Fruit fly (Drosophila melanogaster): Measurements from ENCODE around the gene CG11555.

CG11555 gene

DNA sequence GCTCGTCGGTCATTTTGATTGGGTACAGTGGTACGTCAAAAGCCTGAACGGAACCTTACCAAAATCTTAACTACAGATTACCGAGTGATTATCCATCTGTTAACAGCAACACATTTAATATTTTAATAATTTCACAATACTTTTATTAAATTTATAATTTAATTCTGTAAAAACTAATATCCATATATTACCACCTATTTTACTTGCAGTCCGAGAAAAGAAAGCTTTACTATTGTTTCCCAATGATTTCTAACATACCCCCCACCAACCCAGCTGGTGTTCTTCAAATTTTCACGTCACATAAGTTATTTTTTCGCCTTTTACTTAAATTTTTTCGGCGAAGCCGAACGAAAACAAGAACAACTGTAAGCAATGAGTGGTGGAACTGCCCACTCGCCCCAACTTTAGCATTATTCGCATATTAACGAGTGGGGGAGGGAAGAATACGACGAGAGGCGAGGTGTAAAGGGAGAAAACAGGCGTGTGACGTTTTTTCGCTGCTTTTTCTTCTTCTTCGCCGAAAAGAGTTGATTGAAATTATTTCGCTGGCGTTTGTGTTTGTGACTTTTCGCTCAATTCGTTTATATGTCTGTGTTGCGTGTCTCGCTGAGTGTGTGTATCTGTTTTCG is 25.7 kb upstream of the CG11555 start (continued):
- TF ChIP-seq Taf1 (GFP tag; IDR thresholded peaks at IDR 0.05) (peak; percentile 36; the same call in 1 of the 2 replicates), tap (tag; optimal IDR thresholded peaks at IDR 0.05) (peak; percentile 49), ssp (GFP tag; IDR thresholded peaks at IDR 0.05) (no peak), ranshi (GFP tag; IDR thresholded peaks at IDR 0.05) (peak; percentile 56; the same call in 1 of the 2 replicates), tio (GFP tag; optimal IDR thresholded peaks at IDR 0.05) (peak; percentile 33), Rfx (GFP tag; IDR thresholded peaks at IDR 0.05) (peak; percentile 75), CG2120 (GFP tag; optimal IDR thresholded peaks at IDR 0.05) (peak; percentile 66), Eip74EF (GFP tag; optimal IDR thresholded peaks at IDR 0.05) (peak in 1 of 2 experiments; percentile 10), D19A (tag; optimal IDR thresholded peaks at IDR 0.05) (peak; percentile 51), eve (GFP tag; optimal IDR thresholded peaks at IDR 0.05) (no peak), CG12219 (GFP tag; optimal IDR thresholded peaks at IDR 0.05) (peak; percentile 9), NfI (GFP tag; optimal IDR thresholded peaks at IDR 0.05) (peak; percentile 58), CG14965 (GFP tag; optimal IDR thresholded peaks at IDR 0.05; ENCODE audit: borderline replicate concordance) (no peak), CG11695 (GFP tag; IDR thresholded peaks at IDR 0.05) (peak; percentile 57; the same call in 1 of the 3 replicates), CG31224 (GFP tag; IDR thresholded peaks at IDR 0.05) (0 out of 2 replicates have a peak, but pooled peaks have one; percentile 10), dpn (GFP tag; optimal IDR thresholded peaks at IDR 0.05) (peak in 1 of 2 experiments; percentile 40), MBD-R2 (GFP tag; IDR thresholded peaks at IDR 0.05) (no peak), ATbp (GFP tag; optimal IDR thresholded peaks at IDR 0.05) (peak; percentile 47), sug (tag; optimal IDR thresholded peaks at IDR 0.05) (peak; percentile 55), emc (GFP tag; optimal IDR thresholded peaks at IDR 0.05) (no peak), CkIIα-i1 (GFP tag; IDR thresholded peaks at IDR 0.05) (no peak), dmrt99B (tag; optimal IDR thresholded peaks at IDR 0.05) (peak; percentile 59), CG7271 (tag; optimal IDR thresholded peaks at IDR 0.05) (no peak), caup (GFP tag; optimal IDR thresholded peaks at IDR 0.05; ENCODE audit: severe bottlenecking) (peak; percentile 33), org-1 (GFP tag; optimal IDR thresholded peaks at IDR 0.05) (peak; percentile 66), Lhr (GFP tag; optimal IDR thresholded peaks at IDR 0.05) (no peak), CG12104 (GFP tag; optimal IDR thresholded peaks at IDR 0.05) (peak; percentile 0), ci (GFP tag; IDR thresholded peaks at IDR 0.05) (no peak), CG2875 (GFP tag; optimal IDR thresholded peaks at IDR 0.05) (no peak), wdn (GFP tag; IDR thresholded peaks at IDR 0.05) (peak; percentile 43; the same call in 1 of the 2 replicates), CG3281 (GFP tag; optimal IDR thresholded peaks at IDR 0.05) (peak; percentile 86), odd (GFP tag; optimal IDR thresholded peaks at IDR 0.05) (peak; percentile 9), Doc3 (GFP tag; IDR thresholded peaks at IDR 0.05; ENCODE audit: partially characterized antibody) (no peak), CG8089 (GFP tag; optimal IDR thresholded peaks at IDR 0.05) (no peak), Fer1 (GFP tag; optimal IDR thresholded peaks at IDR 0.05) (peak; percentile 69), Dek (tag; optimal IDR thresholded peaks at IDR 0.05) (peak; percentile 63), twi (tag; optimal IDR thresholded peaks at IDR 0.05) (no peak), sqz (GFP tag; optimal IDR thresholded peaks at IDR 0.05) (no peak), maf-S (GFP tag; optimal IDR thresholded peaks at IDR 0.05) (no peak), Neu2 (GFP tag; optimal IDR thresholded peaks at IDR 0.05; ENCODE audit: borderline replicate concordance) (no peak), Sox102F (GFP tag; optimal IDR thresholded peaks at IDR 0.05) (peak; percentile 52), ind (GFP tag; optimal IDR thresholded peaks at IDR 0.05) (peak; percentile 62), pan (optimal IDR thresholded peaks at IDR 0.05) (no peak), pan (GFP tag; optimal IDR thresholded peaks at IDR 0.05 in 1 of 2, IDR thresholded peaks at IDR 0.05 in 1 of 2) (peak in 1 of 2 experiments; percentile 67), row (GFP tag; IDR thresholded peaks at IDR 0.05) (peak; percentile 55), sr (GFP tag; IDR thresholded peaks at IDR 0.05) (no peak), croc (GFP tag; conservative IDR thresholded peaks at IDR 0.05) (no peak), D19B (GFP tag; optimal IDR thresholded peaks at IDR 0.05) (peak; percentile 73), grau (tag; optimal IDR thresholded peaks at IDR 0.05) (peak; percentile 94), klu (GFP tag; IDR thresholded peaks at IDR 0.05) (peak; percentile 42)
